Worm (Caenorhabditis elegans) whole organism, late embryonic: Measurements from ENCODE around the gene dpf-1.

Source experiments
- C08G9.2 ChIP-seq: sonication (generic microtip); optimal IDR thresholded peaks from 2 replicates; lab custom pipeline; 2016; ENCODE audit warnings: mild to moderate bottlenecking, missing genetic modification characterization, moderate library complexity, missing compliant biosample characterization
- K02D7.2 ChIP-seq: sonication (generic microtip); optimal IDR thresholded peaks from 2 replicates; lab custom pipeline; 2017; ENCODE audit warnings: mild to moderate bottlenecking, missing genetic modification characterization, missing compliant biosample characterization
- ama-1 ChIP-seq: fragments of 150-350 bp; optimal IDR thresholded peaks from 2 replicates; lab custom pipeline; 2014
- ceh-30 ChIP-seq: fragments of 150-350 bp; optimal IDR thresholded peaks from 2 replicates; lab custom pipeline; 2014; ENCODE audit warnings: missing biosample characterization, missing genetic modification characterization
- dve-1 ChIP-seq: sonication (generic microtip); optimal IDR thresholded peaks from 2 replicates; lab custom pipeline; 2017; ENCODE audit warnings: antibody characterized with exemption, mild to moderate bottlenecking, missing genetic modification characterization, missing compliant biosample characterization
- fax-1 ChIP-seq: sonication (generic microtip); optimal IDR thresholded peaks from 2 replicates; lab custom pipeline; 2016; ENCODE audit warnings: missing genotype, missing genetic modification characterization, missing compliant biosample characterization
- gmeb-2 ChIP-seq: sonication (generic microtip); optimal IDR thresholded peaks from 2 replicates; lab custom pipeline; 2016; ENCODE audit warnings: missing genetic modification characterization, inconsistent platforms, missing compliant biosample characterization
- nfya-1 ChIP-seq: sonication (generic microtip); optimal IDR thresholded peaks from 2 replicates; lab custom pipeline; 2017; ENCODE audit warnings: missing genetic modification characterization, mild to moderate bottlenecking, missing compliant biosample characterization, antibody characterized with exemption, moderate library complexity
- tbx-2 ChIP-seq: sonication (generic microtip); optimal IDR thresholded peaks from 2 replicates; lab custom pipeline; 2016; ENCODE audit warnings: missing genetic modification characterization, missing compliant biosample characterization
- tbx-7 ChIP-seq: sonication (generic microtip); optimal IDR thresholded peaks from 2 replicates; lab custom pipeline; 2016; ENCODE audit warnings: missing genotype, missing genetic modification characterization, missing compliant biosample characterization

DNA sequence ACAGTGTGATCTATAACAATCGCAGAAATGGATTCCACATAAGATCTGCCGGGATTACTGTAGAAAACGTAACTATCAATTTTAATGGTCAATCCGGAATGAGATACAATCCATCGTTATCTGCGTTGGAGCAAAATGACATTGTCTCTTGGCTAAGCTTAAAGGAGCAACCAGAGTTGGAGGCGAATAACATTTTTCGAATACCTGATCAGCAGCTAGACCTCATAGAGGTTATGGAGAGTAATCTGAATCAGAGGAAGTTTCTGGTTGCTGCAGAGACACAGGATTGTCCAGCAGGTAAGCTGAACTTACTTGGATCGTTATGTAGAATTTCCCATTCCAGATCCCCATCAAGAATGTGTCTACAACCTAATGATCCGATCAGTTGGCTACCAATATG is 32.5 kb downstream of the dpf-1 start:
- TF ChIP-seq dve-1 (tag; lab: Kevin White, UChicago) (no peak), tbx-2 (no peak), nfya-1 (tag; lab: Kevin White, UChicago) (no peak), K02D7.2 (tag; lab: Kevin White, UChicago) (no peak), fax-1 (tag; lab: Kevin White, UChicago) (no peak), ceh-30 (tag; lab: Kevin White, UChicago) (no peak), tbx-7 (tag; lab: Kevin White, UChicago) (no peak), C08G9.2 (tag; lab: Kevin White, UChicago) (no peak), ama-1 (lab: Kevin White, UChicago) (no peak), gmeb-2 (tag; lab: Kevin White, UChicago) (no peak)
